ENCODE assay signal across 1 fruit fly cellular context in the genomic region with DNA sequence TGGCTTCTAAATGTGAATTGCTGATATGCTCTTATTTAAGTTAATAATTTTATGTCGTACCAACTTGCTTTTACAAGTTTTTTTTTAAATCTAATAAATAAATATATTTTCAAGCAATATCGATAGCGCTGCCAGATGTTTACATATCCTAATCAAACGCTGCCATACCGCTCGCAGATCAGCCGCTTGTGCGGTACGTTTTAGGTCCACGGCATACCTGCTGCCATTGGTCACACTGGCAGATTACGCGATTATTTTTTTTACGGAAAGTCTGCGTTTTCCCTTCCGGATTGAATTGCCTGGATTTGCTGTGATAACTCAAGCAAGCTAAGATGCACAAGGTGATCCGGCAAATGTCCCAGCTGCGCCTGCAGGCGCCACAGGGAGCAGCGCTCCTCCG.
TF ChIP-seq lines count a peak whose summit lies in the region.

A gene (plus strand): TSS at position 191 of the 400 bp plus-strand sequence.

TF ChIP-seq in whole organism, embryonic, 481 proteins besides CTCF, POLR2A, EP300 and RAD21 (continued from another document):
- peak; percentile 11; the same call in 1 of the 3 replicates for TF ChIP-seq CG17361 (GFP tag; IDR thresholded peaks at IDR 0.05; lab: Robert Waterston, UW)
- TF ChIP-seq CG1603 (tag; optimal IDR thresholded peaks at IDR 0.05; lab: Kevin White, UChicago) = peak; percentile 8
- peak in 1 of 2 experiments; percentile 65 for TF ChIP-seq Pdp1 (GFP tag; optimal IDR thresholded peaks at IDR 0.05; lab: Kevin White, UChicago)
- TF ChIP-seq crp (GFP tag; optimal IDR thresholded peaks at IDR 0.05; lab: Kevin White, UChicago) = peak in 1 of 2 experiments; percentile 77
- peak; percentile 4 for TF ChIP-seq stwl (tag; optimal IDR thresholded peaks at IDR 0.05; lab: Kevin White, UChicago)
- TF ChIP-seq unc-4 (GFP tag; IDR thresholded peaks at IDR 0.05; lab: Robert Waterston, UW; ENCODE audit: partially characterized antibody) = 0 out of 2 replicates have a peak, but pooled peaks have one; percentile 19
- peak; percentile 38; the same call in 1 of the 3 replicates for TF ChIP-seq CG16813 (GFP tag; IDR thresholded peaks at IDR 0.05; lab: Robert Waterston, UW; ENCODE audit: partially characterized antibody)
- peak; percentile 31; the same call in 1 of the 3 replicates for TF ChIP-seq Opbp (GFP tag; IDR thresholded peaks at IDR 0.05; lab: Robert Waterston, UW; ENCODE audit: partially characterized antibody)
- TF ChIP-seq Dref (GFP tag; IDR thresholded peaks at IDR 0.05; lab: Robert Waterston, UW) = peak; percentile 47
- peak; percentile 36 for TF ChIP-seq Sin3A (optimal IDR thresholded peaks at IDR 0.05; lab: Kevin White, UChicago)
- no peak for TF ChIP-seq CG14050 (GFP tag; IDR thresholded peaks at IDR 0.05; lab: Robert Waterston, UW)
- TF ChIP-seq CG11504 (tag; optimal IDR thresholded peaks at IDR 0.05; lab: Kevin White, UChicago) = peak; percentile 32
- TF ChIP-seq CG2116 (GFP tag; optimal IDR thresholded peaks at IDR 0.05; lab: Kevin White, UChicago) = peak; percentile 50
- TF ChIP-seq amos (GFP tag; IDR thresholded peaks at IDR 0.05; lab: Robert Waterston, UW; ENCODE audit: partially characterized antibody) = peak; percentile 47; the same call in 1 of the 2 replicates
- TF ChIP-seq CG4328 (GFP tag; optimal IDR thresholded peaks at IDR 0.05; lab: Kevin White, UChicago) = no peak
- TF ChIP-seq Dp (GFP tag; optimal IDR thresholded peaks at IDR 0.05; lab: Kevin White, UChicago) = peak; percentile 76
- TF ChIP-seq CG10267 (tag; optimal IDR thresholded peaks at IDR 0.05; lab: Kevin White, UChicago) = peak; percentile 6
- TF ChIP-seq CG34422 (GFP tag; IDR thresholded peaks at IDR 0.05; lab: Robert Waterston, UW) = peak; percentile 20; the same call in 1 of the 3 replicates
- TF ChIP-seq B-H1 (GFP tag; IDR thresholded peaks at IDR 0.05; lab: Robert Waterston, UW) = no peak
